Worm (Caenorhabditis elegans) whole organism, L4 larva: ENCODE results near the gene lin-2.
A peak's percentile ranks its signal among the peaks of the same experiment; 100 is the strongest.

ENCODE experiments used
- F37D6.2 ChIP-seq: sonication (generic microtip); optimal IDR thresholded peaks from 2 replicates; lab custom pipeline; 2016; ENCODE audit warnings: mild to moderate bottlenecking, missing genetic modification characterization, missing compliant biosample characterization
- F44E2.7 ChIP-seq: fragments of 200-800 bp; sonication (Bioruptor generic); IDR thresholded peaks from 2 replicates; pipeline ENCODE4 v2.1.2; 2022; ENCODE audit warnings: missing genetic modification characterization, missing compliant biosample characterization
- R02D3.7 ChIP-seq: fragments of 150-350 bp; sonication (generic microtip); optimal IDR thresholded peaks from 3 replicates; lab custom pipeline; 2014; ENCODE audit warnings: missing biosample characterization, missing genetic modification characterization
- ZK546.5 ChIP-seq, 2 experiments: sonication (generic microtip); optimal IDR thresholded peaks; 2 replicates each; lab custom pipeline; 2017; ENCODE audit warnings: missing biosample characterization in 2 of 2, missing genetic modification characterization in 2 of 2
- aha-1 ChIP-seq: fragments of 150-350 bp; peaks from one replicate; lab custom pipeline; 2014; ENCODE audit warnings: missing biosample characterization, missing genetic modification characterization
- ama-1 ChIP-seq: fragments of 150-350 bp; optimal IDR thresholded peaks from 2 replicates; lab custom pipeline; 2014; ENCODE audit warnings: inconsistent platforms, mixed read lengths
- attf-4 ChIP-seq: sonication (generic microtip); optimal IDR thresholded peaks from 3 replicates; lab custom pipeline; 2017; ENCODE audit warnings: missing biosample characterization, missing genetic modification characterization
- ceh-20 ChIP-seq: fragments of 200-800 bp; sonication (Bioruptor generic); IDR thresholded peaks from 2 replicates; pipeline ENCODE4 v1.3.6; 2022; ENCODE audit warnings: missing genetic modification reagents, missing genetic modification characterization, missing compliant biosample characterization
- ceh-28 ChIP-seq: fragments of 150-350 bp; optimal IDR thresholded peaks from 2 replicates; lab custom pipeline; 2014; ENCODE audit warnings: missing biosample characterization, missing genetic modification reagents, missing genetic modification characterization
- ceh-32 ChIP-seq: sonication (generic microtip); optimal IDR thresholded peaks from 2 replicates; lab custom pipeline; 2016; ENCODE audit warnings: mild to moderate bottlenecking, missing genetic modification characterization, missing compliant biosample characterization; ENCODE audit not compliant: poor library complexity
- ceh-82 ChIP-seq: sonication (generic microtip); optimal IDR thresholded peaks from 2 replicates; lab custom pipeline; 2017; ENCODE audit warnings: missing biosample characterization, missing genetic modification characterization
- daf-16 ChIP-seq, 3 experiments: sonication (generic microtip); optimal IDR thresholded peaks; 2 replicates each; lab custom pipeline; 2016 to 2017; ENCODE audit warnings: missing genetic modification characterization in 3 of 3, missing genetic modification reagents in 3 of 3, mild to moderate bottlenecking in 2 of 3, missing compliant biosample characterization in 2 of 3, missing biosample characterization in 1 of 3, moderate library complexity in 1 of 3
- dmd-8 ChIP-seq: fragments of 200-800 bp; sonication (Bioruptor generic); IDR thresholded peaks from 2 replicates; pipeline ENCODE4 v1.3.6; 2022; ENCODE audit warnings: missing genetic modification characterization, missing compliant biosample characterization
- dve-1 ChIP-seq: sonication (generic microtip); optimal IDR thresholded peaks from 2 replicates; lab custom pipeline; 2017; ENCODE audit warnings: antibody characterized with exemption, mild to moderate bottlenecking, missing genetic modification characterization, missing compliant biosample characterization; ENCODE audit not compliant: insufficient read depth
- hlh-11 ChIP-seq: fragments of 200-800 bp; sonication (Bioruptor generic); optimal IDR thresholded peaks from 2 replicates; lab custom pipeline; 2018; ENCODE audit warnings: mild to moderate bottlenecking, missing genetic modification characterization, missing compliant biosample characterization
- hmg-1.1 ChIP-seq: fragments of 200-800 bp; sonication (Bioruptor generic); IDR thresholded peaks from 2 replicates; pipeline ENCODE4 v1.3.6; 2022; ENCODE audit warnings: missing genetic modification reagents, missing genetic modification characterization, missing compliant biosample characterization
- lin-1 ChIP-seq: fragments of 200-800 bp; sonication (Bioruptor generic); IDR thresholded peaks from 2 replicates; pipeline ENCODE4 v1.3.6; 2022; ENCODE audit warnings: missing genetic modification reagents, missing genetic modification characterization, missing compliant biosample characterization
- lin-13 ChIP-seq: fragments of 150-350 bp; optimal IDR thresholded peaks from 2 replicates; lab custom pipeline; 2014; ENCODE audit warnings: missing biosample characterization, missing genetic modification reagents, missing genetic modification characterization
- lin-39 ChIP-seq: fragments of 150-350 bp; optimal IDR thresholded peaks from 2 replicates; lab custom pipeline; 2014; ENCODE audit warnings: missing biosample characterization, missing genetic modification reagents, missing genetic modification characterization
- nhr-102 ChIP-seq: sonication (generic microtip); optimal IDR thresholded peaks from 2 replicates; lab custom pipeline; 2016; ENCODE audit warnings: mild to moderate bottlenecking, missing genetic modification characterization, moderate library complexity, missing compliant biosample characterization
- nhr-111 ChIP-seq: fragments of 200-800 bp; sonication (Bioruptor generic); optimal IDR thresholded peaks from 2 replicates; lab custom pipeline; 2018; ENCODE audit warnings: mild to moderate bottlenecking, missing genetic modification characterization, missing compliant biosample characterization
- nhr-25 ChIP-seq: sonication (generic microtip); optimal IDR thresholded peaks from 2 replicates; lab custom pipeline; 2017; ENCODE audit warnings: missing genetic modification characterization, mild to moderate bottlenecking, missing compliant biosample characterization, antibody characterized with exemption, moderate library complexity, borderline replicate concordance; ENCODE audit not compliant: insufficient read depth
- nhr-28 ChIP-seq: fragments of 150-350 bp; optimal IDR thresholded peaks from 2 replicates; lab custom pipeline; 2014; ENCODE audit warnings: missing biosample characterization, missing genetic modification characterization
- nhr-77 ChIP-seq: fragments of 150-350 bp; optimal IDR thresholded peaks from 2 replicates; lab custom pipeline; 2014; ENCODE audit warnings: missing biosample characterization, missing genetic modification characterization
- pha-4 ChIP-seq, 2 experiments: fragments of 150-350 bp in 1 of 2; fragments of 200-800 bp in 1 of 2; sonication (Bioruptor generic) in 1 of 2; IDR thresholded peaks in 1 of 2; optimal IDR thresholded peaks in 1 of 2; 2 replicates each; pipeline versions ENCODE4 v1.3.6 to Lab custom; 2014 to 2022; ENCODE audit warnings: missing genetic modification characterization in 2 of 2, missing genetic modification reagents in 2 of 2, missing biosample characterization in 1 of 2, missing compliant biosample characterization in 1 of 2
- php-3 ChIP-seq: fragments of 200-800 bp; sonication (Bioruptor generic); IDR thresholded peaks from 2 replicates; pipeline ENCODE4 v1.3.6; 2022; ENCODE audit warnings: missing genetic modification reagents, missing genetic modification characterization, missing compliant biosample characterization
- pqm-1 ChIP-seq: sonication (generic microtip); optimal IDR thresholded peaks from 2 replicates; lab custom pipeline; 2017; ENCODE audit warnings: missing biosample characterization, missing genetic modification characterization
- sdz-12 ChIP-seq: fragments of 200-800 bp; sonication (Bioruptor generic); optimal IDR thresholded peaks from 2 replicates; lab custom pipeline; 2018; ENCODE audit warnings: mild to moderate bottlenecking, missing genetic modification characterization, missing compliant biosample characterization
- unc-130 ChIP-seq: sonication (generic microtip); optimal IDR thresholded peaks from 2 replicates; lab custom pipeline; 2016; ENCODE audit warnings: missing genetic modification reagents, missing genetic modification characterization, missing compliant biosample characterization
- unc-62 ChIP-seq, 3 experiments: fragments of 150-350 bp in 1 of 3; sonication (generic microtip); optimal IDR thresholded peaks in 2 of 3; peaks in 1 of 3; 1 replicate in 1 of 3; 2 replicates in 2 of 3; lab custom pipeline; 2014 to 2017; ENCODE audit warnings: missing biosample characterization in 3 of 3, missing genetic modification characterization in 3 of 3, missing genetic modification reagents in 3 of 3, missing genotype in 1 of 3
- zip-11 ChIP-seq: fragments of 200-800 bp; sonication (Bioruptor generic); IDR thresholded peaks from 2 replicates; pipeline ENCODE4 v1.3.6; 2022; ENCODE audit warnings: missing genetic modification characterization, missing compliant biosample characterization
- ztf-11 ChIP-seq: fragments of 150-350 bp; optimal IDR thresholded peaks from 2 replicates; lab custom pipeline; 2014; ENCODE audit warnings: missing biosample characterization, missing genetic modification characterization

Gene lin-2

ce11 chrX:12362951-12363486 is 50.8 kb downstream of the lin-2 start (continued):
- TF ChIP-seq ztf-11 (tag; lab: Kevin White, UChicago), result peak; percentile 56
- peak; percentile 98 for TF ChIP-seq F37D6.2 (tag; lab: Kevin White, UChicago)
- no peak for TF ChIP-seq sdz-12 (GFP tag; lab: Kevin White, UChicago)
- TF ChIP-seq attf-4 (tag; lab: Kevin White, UChicago), result peak; percentile 50
- TF ChIP-seq lin-13 (GFP tag; lab: Kevin White, UChicago), result peak; percentile 96
- no peak for TF ChIP-seq unc-130 (GFP tag; lab: Kevin White, UChicago)
- peak; percentile 99 for TF ChIP-seq hmg-1.1 (GFP tag; lab: Robert Waterston, UW)
- TF ChIP-seq lin-39 (tag; lab: Kevin White, UChicago), result peak; percentile 92

- TF ChIP-seq nhr-77 (tag; lab: Kevin White, UChicago) (no peak), R02D3.7 (tag; lab: Kevin White, UChicago) (no peak), zip-11 (no peak), ceh-32 (tag; lab: Kevin White, UChicago) (no peak), F44E2.7 (GFP tag; lab: Robert Waterston, UW) (no peak), pha-4 (GFP tag; IDR thresholded peaks at IDR 0.05; lab: Robert Waterston, UW) (no peak), pha-4 (tag; optimal IDR thresholded peaks at IDR 0.05; lab: Kevin White, UChicago) (no peak), lin-1 (GFP tag; lab: Robert Waterston, UW) (no peak), hlh-11 (tag; lab: Kevin White, UChicago) (no peak), aha-1 (tag; lab: Kevin White, UChicago) (no peak)
Measured at ce11 chrX:12360444-12360843, 53.4 kb downstream of the lin-2 start, which contains the start of the genes nspc-15 and F19H6.6. nspc-15 (plus strand) TSS chrX:12360744. F19H6.6 (plus strand) TSS chrX:12360827.

DNA sequence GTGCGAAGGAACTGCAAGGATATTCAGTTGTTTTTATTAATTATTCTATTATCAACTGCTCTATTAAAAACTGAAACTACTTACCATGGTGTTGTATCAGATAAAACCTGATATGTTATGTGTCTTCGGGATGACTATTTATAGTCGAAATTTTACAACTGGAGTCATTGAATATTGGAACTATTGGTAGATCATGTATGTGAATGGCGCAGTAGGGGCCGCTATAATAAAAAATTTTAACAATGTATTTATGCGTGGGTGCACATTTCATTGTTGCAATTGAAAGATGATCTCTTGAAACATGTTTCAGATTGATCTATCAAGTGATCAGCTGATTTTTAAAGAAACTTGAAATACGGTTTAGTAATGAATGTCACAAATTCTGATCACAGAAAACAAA is 54.9 kb downstream of the lin-2 start, which contains the start of gene nspc-14:
TSS of gene nspc-14 (minus strand) at position 101 of the 400 bp plus-strand sequence.
- TF ChIP-seq ceh-82 (tag; lab: Kevin White, UChicago) (no peak), nhr-102 (no peak), ZK546.5 (tag; optimal IDR thresholded peaks at IDR 0.05; lab: Kevin White, UChicago) (no peak), pqm-1 (tag; lab: Kevin White, UChicago) (no peak)

ce11 chrX:12357127-12357526 is 56.7 kb downstream of the lin-2 start, which contains the start of gene nspc-13:
nspc-13 (plus strand) TSS chrX:12357427.
- TF ChIP-seq unc-62 (GFP tag; optimal IDR thresholded peaks at IDR 0.05 in 1 of 2; lab: Kevin White, UChicago) (peak in 1 of 2 experiments; percentile 12), unc-62 (tag; optimal IDR thresholded peaks at IDR 0.05; lab: Kevin White, UChicago) (no peak), attf-4 (tag; lab: Kevin White, UChicago) (no peak)

DNA sequence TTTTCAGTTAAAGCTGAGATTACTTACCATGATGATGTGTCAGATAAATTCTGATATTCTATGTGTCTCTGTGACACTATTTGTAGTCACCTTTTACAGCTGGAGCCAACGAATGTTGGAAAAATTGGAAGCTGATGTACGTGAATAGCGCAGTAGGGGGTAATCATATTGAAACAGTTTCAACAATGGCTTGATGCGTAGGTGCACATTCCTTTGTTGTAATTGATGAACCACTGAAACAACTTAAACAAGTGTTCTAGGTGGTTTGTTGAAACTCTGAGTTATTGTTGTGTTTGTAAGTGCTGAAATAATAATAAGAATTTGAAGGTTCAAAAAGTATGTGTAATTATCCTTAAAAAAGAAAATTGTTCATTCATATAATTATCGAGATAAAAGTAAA is 57.3 kb downstream of the lin-2 start, which contains the start of gene nspc-12:
TSS of gene nspc-12 (minus strand) at position 101 of the 400 bp plus-strand sequence.
- no peak for TF ChIP-seq dmd-8 (GFP tag; lab: Robert Waterston, UW)
- no peak for TF ChIP-seq ceh-20 (GFP tag; lab: Robert Waterston, UW)
- no peak for TF ChIP-seq ama-1 (lab: Kevin White, UChicago)
- TF ChIP-seq F44E2.7 (GFP tag; lab: Robert Waterston, UW), result no peak
- TF ChIP-seq, all 104 proteins: peak for 0

DNA sequence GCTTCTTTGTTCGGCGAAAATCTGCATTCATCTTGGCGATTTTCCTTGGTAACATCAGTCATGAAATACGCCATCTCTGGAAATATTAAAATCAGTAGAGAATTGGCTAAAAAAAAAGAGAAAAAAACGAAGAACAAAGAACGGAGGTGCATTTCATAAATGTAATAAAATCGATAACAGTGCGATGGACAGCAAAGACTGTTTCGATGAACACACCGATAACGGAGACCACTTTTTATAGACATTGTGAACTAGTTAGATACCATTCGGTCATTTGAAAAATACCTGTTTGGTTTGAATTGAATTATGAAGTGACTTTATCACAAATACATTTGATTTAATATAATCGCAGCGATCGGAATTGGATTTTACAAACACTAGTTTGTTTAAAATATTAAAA is 61.0 kb downstream of the lin-2 start, which contains the start of gene F42F12.4:
TSS of gene F42F12.4 (minus strand) at position 76 of the 400 bp plus-strand sequence.
- peak; percentile 46 for TF ChIP-seq pqm-1 (tag; lab: Kevin White, UChicago)
- peak in 1 of 2 experiments; percentile 12 for TF ChIP-seq unc-62 (GFP tag; optimal IDR thresholded peaks at IDR 0.05 in 1 of 2; lab: Kevin White, UChicago)
- no peak for TF ChIP-seq unc-62 (tag; optimal IDR thresholded peaks at IDR 0.05; lab: Kevin White, UChicago)
- peak; percentile 26 for TF ChIP-seq dve-1 (tag; lab: Kevin White, UChicago)
- peak; percentile 15; the same call in 1 of the 2 replicates for TF ChIP-seq php-3 (GFP tag; lab: Robert Waterston, UW)
- TF ChIP-seq hlh-11 (tag; lab: Kevin White, UChicago), result peak; percentile 0
- no peak for TF ChIP-seq nhr-111 (GFP tag; lab: Kevin White, UChicago)
- TF ChIP-seq nhr-25 (tag; lab: Kevin White, UChicago), result no peak
- peak; percentile 7 for TF ChIP-seq ceh-28 (tag; lab: Kevin White, UChicago)
- TF ChIP-seq nhr-28, result peak; percentile 51
- TF ChIP-seq zip-11, result no peak
- TF ChIP-seq daf-16 (GFP tag; optimal IDR thresholded peaks at IDR 0.05; lab: Kevin White, UChicago), result no peak
- peak; percentile 22 for TF ChIP-seq daf-16 (tag; optimal IDR thresholded peaks at IDR 0.05; lab: Kevin White, UChicago)
